Worm (Caenorhabditis elegans) whole organism, young adult: ENCODE results near the gene unc-52.

Experiments used
- B0261.1 ChIP-seq: sonication (generic microtip); optimal IDR thresholded peaks from 2 replicates; lab custom pipeline; 2016; ENCODE audit warnings: mild to moderate bottlenecking, missing genetic modification characterization, moderate library complexity, missing compliant biosample characterization
- D2030.7 ChIP-seq: fragments of 200-800 bp; sonication (Bioruptor generic); IDR thresholded peaks from 2 replicates; pipeline ENCODE4 v1.3.6; 2022; ENCODE audit warnings: missing genetic modification reagents, missing genetic modification characterization, missing compliant biosample characterization
- F10E7.11 ChIP-seq: sonication (generic microtip); optimal IDR thresholded peaks from 2 replicates; lab custom pipeline; 2017; ENCODE audit warnings: mild to moderate bottlenecking, missing genetic modification characterization, moderate library complexity, missing compliant biosample characterization
- F52B5.7 ChIP-seq: sonication (generic microtip); optimal IDR thresholded peaks from 2 replicates; lab custom pipeline; 2016; ENCODE audit warnings: mild to moderate bottlenecking, missing genetic modification characterization, missing compliant biosample characterization
- F55B11.4 ChIP-seq: sonication (generic microtip); optimal IDR thresholded peaks from 2 replicates; lab custom pipeline; 2016; ENCODE audit warnings: missing compliant biosample characterization, missing genetic modification characterization, borderline replicate concordance; ENCODE audit not compliant: insufficient read depth
- F57A8.1 ChIP-seq: fragments of 200-800 bp; sonication (Bioruptor generic); optimal IDR thresholded peaks from 2 replicates; lab custom pipeline; 2018; ENCODE audit warnings: mild to moderate bottlenecking, missing genetic modification characterization, moderate library complexity, missing compliant biosample characterization
- T26A5.8 ChIP-seq: sonication (generic microtip); optimal IDR thresholded peaks from 2 replicates; lab custom pipeline; 2016; ENCODE audit warnings: missing genetic modification characterization, missing compliant biosample characterization
- Y53F4B.3 ChIP-seq: fragments of 200-800 bp; sonication (Bioruptor generic); IDR thresholded peaks from 2 replicates; pipeline ENCODE4 v1.3.6; 2022; ENCODE audit warnings: missing genetic modification reagents, missing genetic modification characterization, missing compliant biosample characterization
- athp-1 ChIP-seq: sonication (generic microtip); optimal IDR thresholded peaks from 2 replicates; lab custom pipeline; 2017; ENCODE audit warnings: mild to moderate bottlenecking, missing genetic modification characterization, missing compliant biosample characterization
- cebp-1 ChIP-seq, 2 experiments: fragments of 200-800 bp in 1 of 2; sonication (Bioruptor generic) in 1 of 2; sonication (generic microtip) in 1 of 2; IDR thresholded peaks in 1 of 2; optimal IDR thresholded peaks in 1 of 2; 2 replicates each; pipeline versions ENCODE4 v1.3.6 to Lab custom; 2017 to 2022; ENCODE audit warnings: missing compliant biosample characterization in 2 of 2, missing genetic modification characterization in 2 of 2, mild to moderate bottlenecking in 1 of 2, missing genetic modification reagents in 1 of 2, moderate library complexity in 1 of 2
- cebp-2 ChIP-seq: fragments of 200-800 bp; sonication (Bioruptor generic); IDR thresholded peaks from 2 replicates; pipeline ENCODE4 v1.3.6; 2022; ENCODE audit warnings: missing genetic modification characterization, missing compliant biosample characterization
- ceh-79 ChIP-seq: sonication (generic microtip); optimal IDR thresholded peaks from 2 replicates; lab custom pipeline; 2017; ENCODE audit warnings: mild to moderate bottlenecking, missing genetic modification characterization, missing compliant biosample characterization
- ets-4 ChIP-seq: fragments of 200-800 bp; sonication (Bioruptor generic); optimal IDR thresholded peaks from 2 replicates; lab custom pipeline; 2018; ENCODE audit warnings: mild to moderate bottlenecking, missing genetic modification characterization, missing compliant biosample characterization
- hmg-1.2 ChIP-seq: fragments of 200-800 bp; sonication (Bioruptor generic); IDR thresholded peaks from 2 replicates; pipeline ENCODE4 v1.3.6; 2022; ENCODE audit warnings: missing genetic modification reagents, missing genetic modification characterization, missing compliant biosample characterization
- let-526 ChIP-seq: fragments of 200-800 bp; sonication (Bioruptor generic); IDR thresholded peaks from 2 replicates; pipeline ENCODE4 v1.3.6; 2022; ENCODE audit warnings: missing genetic modification reagents, missing genetic modification characterization, missing compliant biosample characterization
- lin-26 ChIP-seq: fragments of 200-800 bp; sonication (Bioruptor generic); IDR thresholded peaks from 2 replicates; pipeline ENCODE4 v1.3.6; 2022; ENCODE audit warnings: missing genetic modification reagents, missing genetic modification characterization, missing compliant biosample characterization
- lin-54 ChIP-seq: fragments of 200-800 bp; sonication (Bioruptor generic); optimal IDR thresholded peaks from 2 replicates; lab custom pipeline; 2018; ENCODE audit warnings: mild to moderate bottlenecking, missing genetic modification characterization, missing compliant biosample characterization
- lir-1 ChIP-seq: fragments of 200-800 bp; sonication (Bioruptor generic); conservative IDR thresholded peaks from 2 replicates; pipeline ENCODE4 v1.3.6; 2022; ENCODE audit warnings: missing genetic modification reagents, missing genetic modification characterization, missing compliant biosample characterization
- lsl-1 ChIP-seq: fragments of 200-800 bp; sonication (Bioruptor generic); optimal IDR thresholded peaks from 2 replicates; lab custom pipeline; 2018; ENCODE audit warnings: mild to moderate bottlenecking, missing genetic modification characterization, moderate library complexity, missing compliant biosample characterization
- mcd-1 ChIP-seq: fragments of 200-800 bp; sonication (Bioruptor generic); IDR thresholded peaks from 2 replicates; pipeline ENCODE4 v1.3.6; 2022; ENCODE audit warnings: missing genetic modification reagents, missing genetic modification characterization, missing compliant biosample characterization
- mxl-1 ChIP-seq: sonication (generic microtip); optimal IDR thresholded peaks from 2 replicates; lab custom pipeline; 2016; ENCODE audit warnings: missing genetic modification characterization, missing compliant biosample characterization
- nfya-1 ChIP-seq: sonication (generic microtip); optimal IDR thresholded peaks from 2 replicates; lab custom pipeline; 2017; ENCODE audit warnings: antibody characterized with exemption, missing compliant biosample characterization, missing genetic modification characterization, borderline replicate concordance; ENCODE audit not compliant: insufficient read depth
- nhr-80 ChIP-seq: sonication (generic microtip); optimal IDR thresholded peaks from 2 replicates; lab custom pipeline; 2016; ENCODE audit warnings: missing genetic modification characterization, missing compliant biosample characterization
- rcor-1 ChIP-seq: fragments of 200-800 bp; sonication (Bioruptor generic); IDR thresholded peaks from 2 replicates; pipeline ENCODE4 v1.3.6; 2022; ENCODE audit warnings: missing genetic modification reagents, missing genetic modification characterization, missing compliant biosample characterization
- repo-1 ChIP-seq: sonication (generic microtip); optimal IDR thresholded peaks from 2 replicates; lab custom pipeline; 2017; ENCODE audit warnings: mild to moderate bottlenecking, missing genetic modification characterization, missing compliant biosample characterization
- rpc-1 ChIP-seq, 2 experiments: fragments of 150-350 bp in 1 of 2; sonication (generic microtip) in 1 of 2; optimal IDR thresholded peaks; 2 replicates each; lab custom pipeline; 2014 to 2018; ENCODE audit warnings: missing biosample characterization in 1 of 2, missing genetic modification characterization in 1 of 2, missing genetic modification reagents in 1 of 2, missing genotype in 1 of 2
- snpc-1.1 ChIP-seq: sonication (generic microtip); optimal IDR thresholded peaks from 2 replicates; lab custom pipeline; 2017; ENCODE audit warnings: missing genetic modification characterization, mild to moderate bottlenecking, missing compliant biosample characterization, antibody characterized with exemption, moderate library complexity, missing genotype, missing genetic modification reagents; ENCODE audit not compliant: insufficient read depth
- snpc-4 ChIP-seq, 5 experiments: fragments of 150-350 bp in 1 of 5; sonication (generic microtip) in 4 of 5; optimal IDR thresholded peaks; 2 replicates each; lab custom pipeline; 2014 to 2018; ENCODE audit warnings: missing genetic modification characterization in 5 of 5, missing biosample characterization in 3 of 5, antibody characterized with exemption in 2 of 5, mild to moderate bottlenecking in 2 of 5, missing compliant biosample characterization in 2 of 5, missing genotype in 2 of 5, moderate library complexity in 2 of 5, missing genetic modification reagents in 1 of 5
- sptf-2 ChIP-seq: fragments of 200-800 bp; sonication (Bioruptor generic); optimal IDR thresholded peaks from 2 replicates; lab custom pipeline; 2018; ENCODE audit warnings: mild to moderate bottlenecking, missing genetic modification characterization, missing compliant biosample characterization
- tbp1 ChIP-seq: fragments of 200-800 bp; sonication (Bioruptor generic); optimal IDR thresholded peaks from 2 replicates; lab custom pipeline; 2018; ENCODE audit warnings: mild to moderate bottlenecking, missing genetic modification characterization, missing compliant biosample characterization
- tlf-1 ChIP-seq: fragments of 200-800 bp; sonication (Bioruptor generic); optimal IDR thresholded peaks from 2 replicates; lab custom pipeline; 2018; ENCODE audit warnings: mild to moderate bottlenecking, missing genetic modification characterization, missing compliant biosample characterization
- zfh-2 ChIP-seq: fragments of 200-800 bp; sonication (Bioruptor generic); conservative IDR thresholded peaks from 2 replicates; pipeline ENCODE4 v1.3.6; 2022; ENCODE audit warnings: missing genetic modification reagents, missing genetic modification characterization, missing compliant biosample characterization
- ztf-18 ChIP-seq: sonication (generic microtip); optimal IDR thresholded peaks from 2 replicates; lab custom pipeline; 2016; ENCODE audit warnings: missing genotype, mild to moderate bottlenecking, missing genetic modification characterization, missing compliant biosample characterization
- ztf-3 ChIP-seq: fragments of 200-800 bp; sonication (Bioruptor generic); optimal IDR thresholded peaks from 2 replicates; lab custom pipeline; 2018; ENCODE audit warnings: mild to moderate bottlenecking, missing genetic modification characterization, missing compliant biosample characterization
- ztf-6 ChIP-seq: fragments of 200-800 bp; sonication (Bioruptor generic); IDR thresholded peaks from 2 replicates; pipeline ENCODE4 v1.3.6; 2022; ENCODE audit warnings: missing genetic modification reagents, missing genetic modification characterization, missing compliant biosample characterization

The unc-52 gene

DNA sequence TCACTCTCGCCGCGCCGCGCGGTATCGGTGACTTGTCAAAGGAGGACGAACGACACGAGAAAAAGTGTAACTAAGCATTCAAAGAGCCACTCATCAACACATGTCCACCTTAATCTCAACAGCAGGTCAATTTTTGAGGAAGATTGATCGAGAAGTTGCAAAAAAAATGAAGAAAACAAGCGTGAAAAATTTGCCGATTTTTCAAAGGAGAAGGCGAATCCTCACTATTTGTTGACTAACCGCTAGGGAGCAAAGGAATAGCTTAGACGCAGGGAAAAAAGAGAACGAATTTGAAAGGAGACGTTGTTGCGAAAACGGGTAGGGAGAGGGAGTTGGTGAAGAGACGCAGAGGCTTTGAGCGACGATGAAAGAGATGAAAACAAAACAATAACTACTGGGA lies 39.0 kb downstream of the unc-52 start:
- TF ChIP-seq cebp-1 (GFP tag; IDR thresholded peaks at IDR 0.05; lab: Robert Waterston, UW), result no peak
- TF ChIP-seq cebp-1 (tag; optimal IDR thresholded peaks at IDR 0.05; lab: Kevin White, UChicago), result peak; percentile 64
- no peak for TF ChIP-seq ztf-6 (GFP tag; lab: Robert Waterston, UW)
- TF ChIP-seq cebp-2 (GFP tag; lab: Robert Waterston, UW), result no peak
- TF ChIP-seq sptf-2 (GFP tag; lab: Kevin White, UChicago), result no peak
- no peak for TF ChIP-seq let-526
- TF ChIP-seq mxl-1 (tag; lab: Kevin White, UChicago), result no peak
- TF ChIP-seq Y53F4B.3 (GFP tag; lab: Robert Waterston, UW), result no peak
- no peak for TF ChIP-seq F10E7.11
- TF ChIP-seq hmg-1.2 (GFP tag; lab: Robert Waterston, UW), result peak; percentile 74; the same call in 1 of the 2 replicates
- TF ChIP-seq snpc-4 (GFP tag; optimal IDR thresholded peaks at IDR 0.05; lab: Kevin White, UChicago), result no peak
- peak in 2 of 4 experiments; percentile 15 to 40 for TF ChIP-seq snpc-4 (tag; optimal IDR thresholded peaks at IDR 0.05; lab: Kevin White, UChicago)

DNA sequence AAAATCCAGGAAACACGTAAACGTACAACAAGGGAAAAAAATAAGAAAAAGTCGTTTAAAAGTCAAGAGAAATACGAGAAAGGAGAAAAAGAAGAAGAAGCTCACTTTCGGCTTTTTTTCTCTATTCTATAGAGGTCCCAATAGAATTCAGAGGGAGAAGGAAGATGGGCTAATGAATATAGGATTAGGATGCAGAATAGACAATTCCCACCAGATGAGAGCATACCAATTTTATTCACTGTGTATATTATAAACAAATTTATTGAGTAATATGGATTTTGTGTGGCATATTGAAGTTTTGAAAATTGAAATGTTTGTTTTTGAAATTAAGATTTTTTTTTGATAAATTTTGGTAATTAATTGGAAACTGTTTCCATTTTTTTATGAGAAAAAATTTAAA lies 39.8 kb downstream of the unc-52 start:
- TF ChIP-seq nfya-1 (tag; lab: Kevin White, UChicago) (no peak), F55B11.4 (tag; lab: Kevin White, UChicago) (no peak), lin-54 (GFP tag; lab: Kevin White, UChicago) (no peak), athp-1 (no peak)

ce11 chrII:14643983-14644382 lies 40.3 kb downstream of the unc-52 start, which contains the start of gene atgp-2:
Gene atgp-2 (minus strand): TSS chrII:14644083.
- TF ChIP-seq ets-4 (no peak), F52B5.7 (no peak), ztf-6 (GFP tag; lab: Robert Waterston, UW) (no peak), tlf-1 (GFP tag; lab: Kevin White, UChicago) (no peak), T26A5.8 (tag; lab: Kevin White, UChicago) (no peak), rcor-1 (GFP tag; lab: Robert Waterston, UW) (no peak), lir-1 (GFP tag; lab: Robert Waterston, UW) (no peak), ztf-3 (GFP tag; lab: Kevin White, UChicago) (no peak), ceh-79 (tag; lab: Kevin White, UChicago) (no peak), F57A8.1 (GFP tag; lab: Kevin White, UChicago) (no peak), zfh-2 (GFP tag; lab: Robert Waterston, UW) (no peak), lsl-1 (no peak), nhr-80 (no peak), lin-54 (GFP tag; lab: Kevin White, UChicago) (no peak), repo-1 (no peak), ztf-18 (tag; lab: Kevin White, UChicago) (no peak)

ce11 chrII:14641387-14641786 lies 42.9 kb downstream of the unc-52 start:
- peak; percentile 24 for TF ChIP-seq rpc-1 (optimal IDR thresholded peaks at IDR 0.05; lab: Kevin White, UChicago)
- TF ChIP-seq rpc-1 (tag; optimal IDR thresholded peaks at IDR 0.05; lab: Kevin White, UChicago), result peak; percentile 64
- TF ChIP-seq hmg-1.2 (GFP tag; lab: Robert Waterston, UW), result peak; percentile 69
- TF ChIP-seq mcd-1 (GFP tag; lab: Robert Waterston, UW), result peak; percentile 30; the same call in 1 of the 2 replicates
- TF ChIP-seq tbp1, result peak; percentile 51
- TF ChIP-seq snpc-4 (GFP tag; optimal IDR thresholded peaks at IDR 0.05; lab: Kevin White, UChicago), result peak; percentile 52
- peak; percentile 55 to 94 (median 76) for TF ChIP-seq snpc-4 (tag; optimal IDR thresholded peaks at IDR 0.05; lab: Kevin White, UChicago)
- TF ChIP-seq B0261.1 (tag; lab: Kevin White, UChicago), result peak; percentile 29
- peak; percentile 52; the same call in 1 of the 2 replicates for TF ChIP-seq lin-26 (GFP tag; lab: Robert Waterston, UW)
- peak; percentile 76 for TF ChIP-seq snpc-1.1 (tag; lab: Kevin White, UChicago)
- peak; percentile 64 for TF ChIP-seq D2030.7
